Worm (Caenorhabditis elegans): ENCODE measurements around the gene usp-14.

DNA sequence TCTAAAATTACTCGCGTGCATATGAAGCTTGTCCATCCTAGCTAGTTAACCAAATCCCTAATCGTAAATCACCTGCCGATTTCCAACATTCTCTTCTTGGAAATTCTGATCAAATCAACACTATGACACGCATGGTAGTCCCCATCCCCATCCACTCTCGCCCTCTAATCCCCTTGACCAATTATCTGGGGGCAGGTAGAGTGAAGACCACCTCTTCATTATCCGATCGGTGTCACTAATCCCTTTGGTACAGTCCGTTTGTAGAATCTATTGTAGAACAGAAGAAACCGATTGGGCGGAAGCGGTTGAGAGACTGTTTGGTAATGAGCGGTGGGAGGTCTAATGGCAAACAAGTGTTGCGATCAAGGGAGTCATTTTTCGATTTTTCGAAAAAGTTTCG lies 51.4 kb downstream of the usp-14 start:
- TF ChIP-seq snpc-4 (tag; optimal IDR thresholded peaks at IDR 0.05) = no peak
- TF ChIP-seq zag-1 (tag; optimal IDR thresholded peaks at IDR 0.05) = no peak
- TF ChIP-seq ama-1 (optimal IDR thresholded peaks at IDR 0.05) = no peak
- no peak for TF ChIP-seq lsy-2 (tag; optimal IDR thresholded peaks at IDR 0.05)
- TF ChIP-seq lin-11 (tag; optimal IDR thresholded peaks at IDR 0.05) = no peak
- TF ChIP-seq mdl-1 (tag; optimal IDR thresholded peaks at IDR 0.05) = no peak
- TF ChIP-seq aly-2 (tag; optimal IDR thresholded peaks at IDR 0.05) = no peak

All from whole organism, L2 larva.